Fruit fly (Drosophila melanogaster): Measurements from ENCODE around the gene CG3397.
A peak's percentile ranks its signal among the peaks of the same experiment; 100 is the strongest.

The CG3397 gene

DNA sequence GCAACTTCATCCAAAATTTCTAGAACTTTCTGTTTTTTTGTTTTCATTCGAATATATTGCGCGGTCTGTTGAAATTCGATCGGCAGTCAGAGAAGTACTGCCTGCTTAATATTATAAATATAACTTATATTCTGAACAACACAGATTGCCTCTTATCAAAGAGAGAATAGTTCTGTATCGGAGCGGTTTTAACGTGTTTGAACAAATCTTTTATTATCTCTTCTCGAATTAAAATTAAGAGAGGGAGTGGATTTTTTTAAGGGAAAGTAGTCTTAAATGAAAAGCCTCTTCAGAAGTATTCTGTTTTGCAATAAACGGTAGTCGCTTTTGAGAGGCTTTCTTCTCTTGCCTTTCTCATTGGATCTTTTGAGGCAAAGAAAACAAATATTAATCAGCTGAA is 1.8 kb downstream of the CG3397 start:
- no peak for TF ChIP-seq Pif1A (GFP tag; optimal IDR thresholded peaks at IDR 0.05)
- TF ChIP-seq D1 (tag; optimal IDR thresholded peaks at IDR 0.05), result peak; percentile 11
- TF ChIP-seq CG13204 (GFP tag; optimal IDR thresholded peaks at IDR 0.05), result no peak

DNA sequence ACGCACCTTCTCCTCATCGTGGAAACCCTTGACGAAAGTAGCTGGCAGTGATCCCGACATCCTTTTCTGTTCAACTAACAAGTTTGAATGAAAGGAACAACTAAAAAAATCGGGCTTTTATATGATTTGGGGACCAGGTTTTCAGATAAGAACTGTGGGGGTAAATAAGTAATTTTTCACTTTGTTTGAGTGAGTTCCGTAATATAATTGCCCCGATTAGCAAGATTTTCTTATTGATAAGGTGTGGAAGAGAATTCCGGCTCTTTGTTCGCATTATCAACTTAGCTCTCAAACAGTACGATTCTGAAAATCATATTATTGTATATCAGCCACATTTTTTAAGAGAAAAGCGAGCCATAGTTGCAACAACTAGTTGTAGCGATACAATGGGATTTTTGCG is 2.4 kb downstream of the CG3397 start, which contains the start of gene CG12224:
Gene CG12224 (minus strand): TSS at position 101 of the 400 bp plus-strand sequence.
- no peak for TF ChIP-seq CG8159 (tag; optimal IDR thresholded peaks at IDR 0.05)
- no peak for TF ChIP-seq gl (tag; optimal IDR thresholded peaks at IDR 0.05)
- TF ChIP-seq CG8301 (tag; optimal IDR thresholded peaks at IDR 0.05), result no peak
- TF ChIP-seq CG12605 (GFP tag; IDR thresholded peaks at IDR 0.05), result no peak
- no peak for TF ChIP-seq D1 (tag; optimal IDR thresholded peaks at IDR 0.05)
- TF ChIP-seq Pif1A (GFP tag; optimal IDR thresholded peaks at IDR 0.05), result no peak

DNA sequence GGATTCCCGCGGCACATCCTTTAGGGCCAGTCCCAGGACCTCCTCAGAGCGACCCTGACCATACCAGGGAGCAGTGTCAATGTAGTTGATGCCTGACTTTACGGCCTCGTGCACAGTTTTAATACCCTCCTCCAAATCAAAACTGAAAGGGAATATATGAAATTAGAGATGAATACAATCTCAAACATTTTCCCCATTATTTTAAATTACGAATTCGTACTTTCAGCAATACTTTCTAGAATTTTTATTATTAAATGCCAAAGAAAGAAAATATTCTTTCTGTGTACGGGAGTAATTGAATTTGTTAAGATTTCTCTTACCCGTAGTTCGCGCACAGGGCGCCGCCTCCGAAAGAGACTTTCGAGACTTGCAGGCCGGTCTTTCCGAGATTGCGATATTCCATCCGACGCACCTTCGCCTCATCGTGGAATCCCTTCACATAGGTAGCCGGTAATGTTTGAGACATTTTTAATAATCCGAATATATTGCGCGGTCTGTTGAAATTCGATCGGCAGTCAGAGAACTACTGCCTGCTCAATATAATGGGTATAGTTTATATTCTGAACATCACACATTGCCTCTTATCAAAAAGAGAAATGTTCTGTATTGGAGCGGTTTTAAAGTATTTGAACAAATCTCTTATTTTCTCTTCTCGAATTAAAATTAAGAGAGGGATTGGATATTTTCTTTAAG is 4.3 kb downstream of the CG3397 start, which contains the start of gene CG18547:
Gene CG18547 (minus strand): TSS at position 512 of the 693 bp plus-strand sequence.
- peak; percentile 22 for TF ChIP-seq Pif1A (GFP tag; optimal IDR thresholded peaks at IDR 0.05)
- peak; percentile 57 for TF ChIP-seq CG8301 (tag; optimal IDR thresholded peaks at IDR 0.05)
- no peak for TF ChIP-seq gl (tag; optimal IDR thresholded peaks at IDR 0.05)
- TF ChIP-seq Snoo (tag; optimal IDR thresholded peaks at IDR 0.05), result peak; percentile 31
- peak; percentile 44 for TF ChIP-seq Pif1B (GFP tag; optimal IDR thresholded peaks at IDR 0.05)
- TF ChIP-seq CG34367 (tag; optimal IDR thresholded peaks at IDR 0.05), result peak; percentile 42
- TF ChIP-seq CG17806 (tag; optimal IDR thresholded peaks at IDR 0.05), result peak; percentile 59
- TF ChIP-seq CG9948 (tag; optimal IDR thresholded peaks at IDR 0.05), result peak; percentile 51
- TF ChIP-seq fd96Ca (GFP tag; IDR thresholded peaks at IDR 0.05), result no peak
- no peak for TF ChIP-seq CG13204 (GFP tag; optimal IDR thresholded peaks at IDR 0.05)
- peak; percentile 52 for TF ChIP-seq CG14655 (GFP tag; optimal IDR thresholded peaks at IDR 0.05)
- TF ChIP-seq CG4496 (GFP tag; IDR thresholded peaks at IDR 0.05), result peak; percentile 68; the same call in 2 of the 3 replicates
- no peak for TF ChIP-seq rn (GFP tag; IDR thresholded peaks at IDR 0.05)
- peak; percentile 46 for TF ChIP-seq CG15710 (tag; optimal IDR thresholded peaks at IDR 0.05)
- 0 out of 2 replicates have a peak, but pooled peaks have one; percentile 31 for TF ChIP-seq Ets98B (GFP tag; IDR thresholded peaks at IDR 0.05)
- peak; percentile 15 for TF ChIP-seq EcR (GFP tag; optimal IDR thresholded peaks at IDR 0.05)
- TF ChIP-seq CG8159 (tag; optimal IDR thresholded peaks at IDR 0.05), result peak; percentile 62

DNA sequence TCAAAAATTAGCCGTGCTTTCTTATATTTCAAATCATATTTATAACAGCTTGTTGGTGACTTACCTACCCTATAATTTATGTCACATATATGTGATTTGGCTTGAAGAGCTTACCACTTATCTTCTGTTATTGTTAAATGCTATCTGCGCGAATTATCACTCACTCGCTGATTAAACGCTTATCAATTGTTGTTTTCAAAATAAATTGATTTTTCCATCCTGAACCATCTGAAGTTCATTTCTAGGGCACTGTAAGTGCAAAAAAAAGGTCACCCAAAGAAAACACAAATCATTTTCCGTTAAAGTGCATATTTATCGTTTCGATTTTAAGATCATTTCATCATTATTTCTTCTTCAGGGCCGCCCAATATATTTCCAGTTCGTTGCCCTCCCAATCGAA is 6.1 kb downstream of the CG3397 start:
- TF ChIP-seq gl (tag; optimal IDR thresholded peaks at IDR 0.05) (no peak), CG8301 (tag; optimal IDR thresholded peaks at IDR 0.05) (no peak), CG14655 (GFP tag; optimal IDR thresholded peaks at IDR 0.05) (no peak), CG10348 (GFP tag; IDR thresholded peaks at IDR 0.05) (no peak), CG4496 (GFP tag; IDR thresholded peaks at IDR 0.05) (no peak), CG34367 (tag; optimal IDR thresholded peaks at IDR 0.05) (no peak), CG15710 (tag; optimal IDR thresholded peaks at IDR 0.05) (no peak), CG8159 (tag; optimal IDR thresholded peaks at IDR 0.05) (no peak), Snoo (tag; optimal IDR thresholded peaks at IDR 0.05) (no peak), rn (GFP tag; IDR thresholded peaks at IDR 0.05) (no peak), CG13204 (GFP tag; optimal IDR thresholded peaks at IDR 0.05) (no peak), CG32121 (GFP tag; IDR thresholded peaks at IDR 0.05) (no peak), Ets98B (GFP tag; IDR thresholded peaks at IDR 0.05) (no peak), D1 (tag; optimal IDR thresholded peaks at IDR 0.05) (no peak), Pif1B (GFP tag; optimal IDR thresholded peaks at IDR 0.05) (no peak), EcR (GFP tag; optimal IDR thresholded peaks at IDR 0.05) (no peak)

DNA sequence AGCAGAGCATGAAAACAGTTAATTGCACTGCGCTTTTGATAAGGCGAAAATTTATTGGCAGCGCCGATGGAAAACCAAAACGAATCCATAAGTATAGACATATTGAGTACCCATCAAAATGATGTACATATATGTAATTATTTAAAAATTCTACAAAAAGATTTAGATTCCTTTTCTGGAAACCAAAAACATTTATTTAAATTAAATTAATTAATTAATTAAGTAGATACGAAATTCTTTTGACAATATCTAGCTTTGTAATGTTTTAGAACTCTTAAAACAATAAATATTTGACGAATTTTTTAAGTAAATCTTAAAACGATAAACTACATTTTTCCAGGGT is 7.0 kb downstream of the CG3397 start:
- TF ChIP-seq CG14655 (GFP tag; optimal IDR thresholded peaks at IDR 0.05) (peak; percentile 41), CG8159 (tag; optimal IDR thresholded peaks at IDR 0.05) (peak; percentile 31), D1 (tag; optimal IDR thresholded peaks at IDR 0.05) (peak; percentile 18), CG12605 (GFP tag; IDR thresholded peaks at IDR 0.05) (0 out of 2 replicates have a peak, but pooled peaks have one; percentile 31), CG9948 (tag; optimal IDR thresholded peaks at IDR 0.05) (peak; percentile 28), CG8301 (tag; optimal IDR thresholded peaks at IDR 0.05) (peak; percentile 21), EcR (GFP tag; optimal IDR thresholded peaks at IDR 0.05) (no peak), CG10348 (GFP tag; IDR thresholded peaks at IDR 0.05) (no peak), CG17806 (tag; optimal IDR thresholded peaks at IDR 0.05) (peak; percentile 7)

DNA sequence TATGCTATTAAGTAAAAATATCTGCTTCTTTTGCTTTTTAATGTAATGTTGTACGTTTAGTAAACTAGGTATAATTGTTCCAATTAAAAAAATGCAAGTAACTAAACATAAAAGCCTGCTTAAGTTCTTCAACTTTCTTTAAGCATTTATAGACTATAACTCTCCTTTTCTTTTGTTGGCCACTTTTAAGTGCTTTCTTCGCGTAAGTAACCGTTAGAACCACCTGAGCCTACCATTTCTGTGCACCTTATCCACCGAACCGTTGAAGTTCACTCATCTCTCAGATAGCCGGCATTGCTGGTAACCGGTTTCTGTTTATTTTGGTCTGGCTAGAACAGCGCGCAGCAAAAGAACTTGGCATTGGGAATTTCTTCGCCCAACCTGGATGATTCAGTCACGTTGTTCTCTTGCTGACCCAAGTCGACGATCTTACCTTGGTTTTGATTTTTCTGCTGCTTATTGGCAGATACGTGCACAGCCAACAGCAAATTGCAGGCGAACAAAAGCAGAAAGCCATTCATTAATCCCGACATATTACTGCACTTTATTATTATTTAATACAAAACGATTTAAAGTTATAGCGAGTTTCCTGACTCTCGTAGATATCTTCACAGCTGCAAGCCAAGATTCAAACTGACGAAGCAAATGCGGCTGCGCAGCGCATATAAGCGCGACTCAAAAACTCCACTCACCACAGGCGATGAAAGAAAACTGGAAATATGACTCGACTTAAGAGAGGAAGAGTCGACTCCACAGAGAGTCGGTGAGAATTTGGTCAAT is 7.6 kb downstream of the CG3397 start, which contains the start of gene CG10005:
Gene CG10005 (minus strand): TSS at position 642 of the 780 bp plus-strand sequence.
- TF ChIP-seq CG13204 (GFP tag; optimal IDR thresholded peaks at IDR 0.05) (no peak), Ets98B (GFP tag; IDR thresholded peaks at IDR 0.05) (peak; percentile 30; the same call in 1 of the 2 replicates), gl (tag; optimal IDR thresholded peaks at IDR 0.05) (no peak), CG17806 (tag; optimal IDR thresholded peaks at IDR 0.05) (no peak), CG10348 (GFP tag; IDR thresholded peaks at IDR 0.05) (no peak), D1 (tag; optimal IDR thresholded peaks at IDR 0.05) (no peak), CG8159 (tag; optimal IDR thresholded peaks at IDR 0.05) (no peak), EcR (GFP tag; optimal IDR thresholded peaks at IDR 0.05) (peak; percentile 95), Pif1B (GFP tag; optimal IDR thresholded peaks at IDR 0.05) (peak; percentile 25), CG9948 (tag; optimal IDR thresholded peaks at IDR 0.05) (no peak)

Measured in whole organism, pupa.